Worm (Caenorhabditis elegans) whole organism, L4/young adult: ENCODE results near the gene F58F12.1.

Experiments
- W03F9.2 ChIP-seq: fragments of 150-350 bp; optimal IDR thresholded peaks from 2 replicates; lab custom pipeline; 2014; ENCODE audit warnings: missing biosample characterization, missing genetic modification characterization
- him-1 ChIP-seq: sonication (generic microtip); optimal IDR thresholded peaks from 2 replicates; lab custom pipeline; 2016; ENCODE audit warnings: missing genotype, missing genetic modification reagents, missing genetic modification characterization, missing compliant biosample characterization

DNA sequence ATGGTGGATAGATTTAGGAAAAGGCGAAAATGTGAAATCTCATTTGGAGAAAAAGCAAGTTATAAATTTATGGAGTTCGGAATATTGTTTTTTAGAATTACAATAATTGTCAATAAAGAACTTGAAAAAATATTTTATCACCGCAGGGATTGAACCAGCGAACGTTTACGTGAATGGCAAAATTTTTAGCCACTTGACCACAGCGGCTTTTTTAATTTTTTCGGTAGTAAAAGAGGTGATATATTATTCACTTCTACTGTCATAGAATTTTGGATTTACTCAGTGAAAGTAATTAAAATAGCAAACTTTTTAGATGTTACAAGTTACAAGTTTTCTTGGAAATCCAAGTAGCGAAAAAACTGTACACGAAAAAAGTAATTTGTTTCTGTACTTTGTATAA is 25.2 kb upstream of the F58F12.1 start:
- TF ChIP-seq W03F9.2 (tag; lab: Kevin White, UChicago) (no peak), him-1 (tag; lab: Kevin White, UChicago) (no peak)
